Fruit fly (Drosophila melanogaster): ENCODE results near the gene Npc2b.

Gene Npc2b

DNA sequence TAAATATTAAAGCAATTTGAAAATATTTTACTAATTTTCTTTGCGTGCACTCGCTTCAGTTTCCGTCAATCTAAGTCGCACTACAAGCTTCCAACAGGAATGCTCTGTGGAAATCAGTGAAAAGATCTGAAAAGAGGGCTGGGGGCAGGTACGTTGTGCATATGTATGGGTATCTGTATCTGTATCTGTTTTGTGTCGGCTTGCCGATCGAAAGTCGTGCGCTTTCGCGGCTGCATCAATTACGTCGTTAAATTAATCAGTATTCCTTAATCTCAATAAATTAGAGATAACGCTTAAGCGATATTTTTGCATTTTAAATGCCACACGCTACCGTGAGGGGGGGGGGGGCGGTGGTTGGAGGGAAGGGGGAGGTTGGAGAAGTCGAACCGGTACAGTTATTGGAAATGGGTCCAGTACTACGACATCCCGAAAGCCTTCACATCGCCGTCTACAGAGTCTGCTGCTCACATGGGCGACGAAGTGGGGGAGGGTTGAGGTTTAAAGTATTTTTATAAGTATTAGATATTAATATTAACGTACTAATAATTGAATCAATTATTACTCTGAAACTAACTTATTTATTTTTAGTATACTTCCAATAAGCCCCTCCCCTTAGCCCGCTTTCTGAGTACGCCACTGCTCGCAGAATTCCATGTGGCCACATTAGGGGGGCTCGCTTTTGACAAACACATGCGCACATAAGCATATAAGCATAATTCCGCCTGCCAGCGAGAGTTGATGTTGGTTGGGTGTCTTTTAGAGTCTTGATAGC lies 36.1 kb upstream of the Npc2b start (continued):
- TF ChIP-seq nom (GFP tag; optimal IDR thresholded peaks at IDR 0.05) (peak; percentile 81), CG4404 (GFP tag; IDR thresholded peaks at IDR 0.05) (peak; percentile 94), CG8388 (GFP tag; optimal IDR thresholded peaks at IDR 0.05) (peak; percentile 92), Dp (GFP tag; optimal IDR thresholded peaks at IDR 0.05) (peak; percentile 15), CG4328 (GFP tag; optimal IDR thresholded peaks at IDR 0.05) (peak; percentile 87), Dad (GFP tag; optimal IDR thresholded peaks at IDR 0.05) (peak; percentile 87), sd (tag; optimal IDR thresholded peaks at IDR 0.05) (peak; percentile 98), corto (GFP tag; optimal IDR thresholded peaks at IDR 0.05) (peak; percentile 59), stwl (tag; optimal IDR thresholded peaks at IDR 0.05) (no peak), hth (optimal IDR thresholded peaks at IDR 0.05) (no peak), CG12769 (tag; optimal IDR thresholded peaks at IDR 0.05) (peak; percentile 99), abd-A (tag; optimal IDR thresholded peaks at IDR 0.05) (peak; percentile 83), CG17328 (GFP tag; IDR thresholded peaks at IDR 0.05) (peak; percentile 96), ems (GFP tag; optimal IDR thresholded peaks at IDR 0.05) (peak; percentile 89), CG5180 (GFP tag; optimal IDR thresholded peaks at IDR 0.05) (peak; percentile 89), Kr (GFP tag; optimal IDR thresholded peaks at IDR 0.05) (no peak), Nf-YC (tag; optimal IDR thresholded peaks at IDR 0.05) (peak; percentile 75), NC2α (GFP tag; optimal IDR thresholded peaks at IDR 0.05) (peak; percentile 27), CG1602 (GFP tag; optimal IDR thresholded peaks at IDR 0.05) (peak; percentile 93), CG11247 (GFP tag; IDR thresholded peaks at IDR 0.05) (peak; percentile 98), Asciz (GFP tag; optimal IDR thresholded peaks at IDR 0.05) (peak; percentile 96), gro (GFP tag; optimal IDR thresholded peaks at IDR 0.05) (peak; percentile 90), cad (GFP tag; optimal IDR thresholded peaks at IDR 0.05) (no peak), Doc3 (GFP tag; IDR thresholded peaks at IDR 0.05; ENCODE audit: partially characterized antibody) (no peak), CG11456 (GFP tag; IDR thresholded peaks at IDR 0.05) (peak; percentile 99), da (GFP tag; optimal IDR thresholded peaks at IDR 0.05) (no peak), CG10959 (GFP tag; IDR thresholded peaks at IDR 0.05) (peak; percentile 84; the same call in 1 of the 2 replicates), CG5245 (GFP tag; optimal IDR thresholded peaks at IDR 0.05) (peak; percentile 94), z (GFP tag; IDR thresholded peaks at IDR 0.05) (0 out of 3 replicates have a peak, but pooled peaks have one; percentile 54), slp2 (GFP tag; optimal IDR thresholded peaks at IDR 0.05) (peak; percentile 58), rib (GFP tag; IDR thresholded peaks at IDR 0.05) (peak; percentile 99), Usf (GFP tag; optimal IDR thresholded peaks at IDR 0.05) (peak; percentile 93), Oli (tag; optimal IDR thresholded peaks at IDR 0.05) (peak; percentile 97), Ravus (GFP tag; IDR thresholded peaks at IDR 0.05) (peak; percentile 96), CG18476 (GFP tag; optimal IDR thresholded peaks at IDR 0.05) (peak; percentile 85), CG10366 (GFP tag; IDR thresholded peaks at IDR 0.05) (peak; percentile 98), ranshi (GFP tag; IDR thresholded peaks at IDR 0.05) (peak; percentile 98), CG1233 (GFP tag; optimal IDR thresholded peaks at IDR 0.05) (peak; percentile 94), Lhr (GFP tag; optimal IDR thresholded peaks at IDR 0.05) (peak; percentile 89), Atf3 (GFP tag; optimal IDR thresholded peaks at IDR 0.05) (peak; percentile 23), pzg (GFP tag; optimal IDR thresholded peaks at IDR 0.05) (peak; percentile 27), ash1 (GFP tag; optimal IDR thresholded peaks at IDR 0.05) (peak; percentile 89), C15 (GFP tag; IDR thresholded peaks at IDR 0.05) (peak; percentile 97), Oaz (GFP tag; IDR thresholded peaks at IDR 0.05) (peak; percentile 92), nerfin-1 (tag; optimal IDR thresholded peaks at IDR 0.05) (peak; percentile 92), CG9609 (GFP tag; optimal IDR thresholded peaks at IDR 0.05) (peak; percentile 65), slou (GFP tag; optimal IDR thresholded peaks at IDR 0.05) (peak; percentile 90), aop (GFP tag; IDR thresholded peaks at IDR 0.05) (peak; percentile 85), Vsx1 (GFP tag; optimal IDR thresholded peaks at IDR 0.05) (peak; percentile 92), CG6854 (GFP tag; optimal IDR thresholded peaks at IDR 0.05) (peak; percentile 96)

Measured in whole organism, embryonic.